Worm (Caenorhabditis elegans): ENCODE measurements around the gene scb-1.

scb-1 gene

DNA sequence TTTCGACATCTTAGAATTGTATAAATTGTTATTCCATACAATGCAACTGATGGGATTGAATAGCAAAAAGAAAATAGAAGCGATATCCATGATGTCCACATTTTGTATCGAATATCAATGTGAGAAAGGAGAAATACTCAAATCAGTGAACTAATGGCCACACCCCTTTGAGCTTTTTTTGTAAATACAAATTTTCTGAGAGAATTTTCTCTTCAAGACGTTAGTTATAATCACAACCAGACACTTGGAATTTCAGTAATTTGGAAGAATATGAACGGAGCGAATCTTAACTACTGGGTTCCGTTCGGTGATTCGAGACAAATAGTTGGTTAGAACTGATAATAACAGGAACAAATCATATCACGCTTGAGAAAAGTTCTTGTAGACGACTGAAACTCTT lies 42.3 kb upstream of the scb-1 start, which contains the start of gene srg-41:
TSS of gene srg-41 (minus strand) at position 101 of the 400 bp plus-strand sequence.
- TF ChIP-seq lin-35 (GFP tag; optimal IDR thresholded peaks at IDR 0.05) (no peak), lag-1 (GFP tag; IDR thresholded peaks at IDR 0.05) (no peak), mcd-1 (GFP tag; IDR thresholded peaks at IDR 0.05) (no peak), athp-1 (tag; optimal IDR thresholded peaks at IDR 0.05) (no peak), tbx-9 (tag; optimal IDR thresholded peaks at IDR 0.05; ENCODE audit: borderline replicate concordance) (no peak), B0261.1 (tag; optimal IDR thresholded peaks at IDR 0.05) (no peak), fkh-3 (tag; optimal IDR thresholded peaks at IDR 0.05) (no peak), ekl-4 (GFP tag; IDR thresholded peaks at IDR 0.05) (no peak), F49E8.2 (tag; optimal IDR thresholded peaks at IDR 0.05; ENCODE audit: insufficient read depth) (no peak), atf-7 (tag; optimal IDR thresholded peaks at IDR 0.05) (no peak), egrh-3 (GFP tag; IDR thresholded peaks at IDR 0.05) (no peak), F55B11.4 (tag; optimal IDR thresholded peaks at IDR 0.05; ENCODE audit: borderline replicate concordance, insufficient read depth) (no peak), akir-1 (GFP tag; optimal IDR thresholded peaks at IDR 0.05) (no peak)

DNA sequence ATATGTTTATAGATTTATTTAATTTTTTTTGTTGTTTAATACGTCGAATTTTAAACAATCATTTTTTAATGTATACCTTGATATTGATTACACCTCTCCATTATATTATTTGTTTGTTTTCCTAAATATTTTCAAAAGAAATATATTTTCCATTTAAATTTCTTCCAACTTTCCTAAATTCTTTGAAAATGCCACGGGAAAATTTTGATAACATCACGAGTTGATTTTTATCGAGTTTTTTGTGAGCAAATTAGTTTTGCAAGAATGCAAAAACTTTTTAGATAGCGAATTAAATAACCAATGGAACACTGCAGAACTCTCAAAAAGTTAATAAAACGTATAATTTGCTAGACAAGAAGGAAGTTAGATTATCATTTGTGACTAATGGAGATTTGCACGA lies 38.4 kb upstream of the scb-1 start, which contains the start of gene srg-42:
TSS of gene srg-42 (minus strand) at position 101 of the 400 bp plus-strand sequence.
- TF ChIP-seq Y56A3A.18 (GFP tag; IDR thresholded peaks at IDR 0.05) (no peak), F52B5.7 (tag; optimal IDR thresholded peaks at IDR 0.05) (no peak), T26A5.8 (tag; optimal IDR thresholded peaks at IDR 0.05) (no peak), tbp1 (GFP tag; optimal IDR thresholded peaks at IDR 0.05) (no peak), tbx-9 (tag; optimal IDR thresholded peaks at IDR 0.05; ENCODE audit: borderline replicate concordance) (no peak), athp-1 (tag; optimal IDR thresholded peaks at IDR 0.05) (no peak), F55B11.4 (tag; optimal IDR thresholded peaks at IDR 0.05; ENCODE audit: borderline replicate concordance, insufficient read depth) (no peak), sea-2 (GFP tag; IDR thresholded peaks at IDR 0.05) (no peak), Y95B8A.8 (GFP tag; IDR thresholded peaks at IDR 0.05) (no peak)

DNA sequence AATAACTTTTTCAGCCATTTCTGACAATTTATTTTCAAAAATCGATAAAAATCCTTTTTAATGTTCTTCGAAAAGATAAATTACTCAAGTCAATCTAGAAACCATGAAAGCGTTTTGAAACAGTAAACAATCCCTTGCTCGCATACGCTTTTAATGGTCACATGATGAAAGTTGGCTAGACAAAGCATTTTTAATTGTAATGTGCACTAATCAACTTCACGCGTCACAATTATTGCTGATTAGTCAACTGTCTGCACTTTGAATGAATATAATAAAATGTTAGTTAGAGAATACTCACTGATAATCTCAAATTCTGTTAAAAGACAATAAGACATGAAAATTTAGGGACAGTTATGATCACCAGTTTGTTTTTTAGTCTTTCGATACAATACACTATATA lies 37.1 kb upstream of the scb-1 start:
- TF ChIP-seq madf-10 (tag; optimal IDR thresholded peaks at IDR 0.05) (no peak), somi-1 (GFP tag; optimal IDR thresholded peaks at IDR 0.05) (no peak), snpc-1.3 (tag; optimal IDR thresholded peaks at IDR 0.05; ENCODE audit: insufficient read depth) (no peak), lin-26 (GFP tag; IDR thresholded peaks at IDR 0.05) (no peak), F33H1.4 (GFP tag; IDR thresholded peaks at IDR 0.05) (no peak), pbrm-1 (GFP tag; IDR thresholded peaks at IDR 0.05) (no peak), mxl-1 (tag; optimal IDR thresholded peaks at IDR 0.05) (no peak), egrh-3 (GFP tag; IDR thresholded peaks at IDR 0.05) (no peak), mes-4 (tag; optimal IDR thresholded peaks at IDR 0.05) (no peak), F57C9.4 (tag; optimal IDR thresholded peaks at IDR 0.05) (no peak), madf-6 (GFP tag; IDR thresholded peaks at IDR 0.05) (no peak), mcd-1 (GFP tag; IDR thresholded peaks at IDR 0.05) (no peak), cebp-2 (GFP tag; IDR thresholded peaks at IDR 0.05) (no peak), pha-4 (tag; optimal IDR thresholded peaks at IDR 0.05) (no peak), F39B2.1 (GFP tag; IDR thresholded peaks at IDR 0.05) (no peak), attf-3 (GFP tag; conservative IDR thresholded peaks at IDR 0.05) (no peak), madf-3 (GFP tag; IDR thresholded peaks at IDR 0.05) (no peak)

DNA sequence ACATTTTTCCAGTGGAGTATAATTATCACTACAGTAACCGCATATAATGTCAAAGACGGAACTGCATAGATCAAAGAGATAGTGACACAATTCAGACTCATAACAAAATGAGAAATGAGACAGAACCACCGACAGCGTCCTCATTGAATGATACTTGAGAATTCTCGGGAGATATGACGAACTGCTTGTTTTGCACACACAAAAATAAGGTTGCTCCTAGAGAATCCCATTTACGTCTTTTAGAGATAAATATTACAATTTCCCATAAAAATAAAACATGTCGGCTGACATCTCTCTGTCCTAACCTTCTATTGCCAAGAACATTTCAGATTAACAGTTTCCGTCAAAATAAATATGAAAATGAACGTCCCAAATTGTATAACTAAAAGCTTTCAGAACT lies 36.0 kb upstream of the scb-1 start, which contains the start of gene srg-38:
TSS of gene srg-38 (minus strand) at position 101 of the 400 bp plus-strand sequence.
- no peak for TF ChIP-seq nhr-179 (tag; optimal IDR thresholded peaks at IDR 0.05)
- no peak for TF ChIP-seq B0019.2 (GFP tag; conservative IDR thresholded peaks at IDR 0.05)
- TF ChIP-seq Y79H2A.3 (GFP tag; conservative IDR thresholded peaks at IDR 0.05), result no peak
- TF ChIP-seq sea-2 (GFP tag; IDR thresholded peaks at IDR 0.05), result no peak
- no peak for TF ChIP-seq F23B12.7 (tag; optimal IDR thresholded peaks at IDR 0.05; ENCODE audit: insufficient read depth)
- no peak for TF ChIP-seq nhr-90 (tag; optimal IDR thresholded peaks at IDR 0.05)
- TF ChIP-seq madf-8 (GFP tag; conservative IDR thresholded peaks at IDR 0.05), result no peak
- no peak for TF ChIP-seq lag-1 (GFP tag; IDR thresholded peaks at IDR 0.05)
- no peak for TF ChIP-seq athp-1 (tag; optimal IDR thresholded peaks at IDR 0.05)
- no peak for TF ChIP-seq F57C9.4 (tag; optimal IDR thresholded peaks at IDR 0.05)
- TF ChIP-seq repo-1 (tag; optimal IDR thresholded peaks at IDR 0.05), result no peak
- TF ChIP-seq rcor-1 (GFP tag; IDR thresholded peaks at IDR 0.05), result no peak
- TF ChIP-seq pha-4 (tag; optimal IDR thresholded peaks at IDR 0.05), result no peak
- TF ChIP-seq akir-1 (GFP tag; optimal IDR thresholded peaks at IDR 0.05), result no peak
- TF ChIP-seq snpc-1.1 (tag; optimal IDR thresholded peaks at IDR 0.05; ENCODE audit: insufficient read depth), result no peak
- TF ChIP-seq dpff-1 (tag; optimal IDR thresholded peaks at IDR 0.05), result no peak
- TF ChIP-seq ekl-4 (GFP tag; IDR thresholded peaks at IDR 0.05), result no peak

Data from whole organism, young adult.